Worm (Caenorhabditis elegans): ENCODE data around the gene decr-1.3.

Gene decr-1.3

ce11 chrII:8216433-8216832 lies 43.1 kb upstream of the decr-1.3 start, which contains the start of gene M110.3 (continued):
- TF ChIP-seq nhr-25 (tag; optimal IDR thresholded peaks at IDR 0.05) (peak; percentile 25), nhr-77 (tag; optimal IDR thresholded peaks at IDR 0.05) (no peak), ceh-16 (tag; optimal IDR thresholded peaks at IDR 0.05) (no peak), Y55F3AM.14 (GFP tag; optimal IDR thresholded peaks at IDR 0.05) (no peak), C34F6.9 (tag; optimal IDR thresholded peaks at IDR 0.05) (peak; percentile 84), lsy-2 (tag; optimal IDR thresholded peaks at IDR 0.05) (peak; percentile 25 to 86), skn-1 (tag; optimal IDR thresholded peaks at IDR 0.05) (no peak), alr-1 (tag; optimal IDR thresholded peaks at IDR 0.05) (no peak), ama-1 (optimal IDR thresholded peaks at IDR 0.05) (no peak), nhr-21 (tag; optimal IDR thresholded peaks at IDR 0.05) (no peak), sma-3 (GFP tag; optimal IDR thresholded peaks at IDR 0.05) (no peak)

ce11 chrII:8214367-8214766 lies 41.0 kb upstream of the decr-1.3 start, which contains the start of gene M110.10:
TSS of gene M110.10 (minus strand) at chrII:8214467.
- no peak for TF ChIP-seq nhr-77 (tag; optimal IDR thresholded peaks at IDR 0.05)
- TF ChIP-seq unc-62 (GFP tag; optimal IDR thresholded peaks at IDR 0.05), result no peak
- TF ChIP-seq ceh-82 (tag; optimal IDR thresholded peaks at IDR 0.05), result no peak
- TF ChIP-seq egl-27 (tag; optimal IDR thresholded peaks at IDR 0.05), result no peak
- no peak for TF ChIP-seq sma-9 (GFP tag; optimal IDR thresholded peaks at IDR 0.05)
- no peak for TF ChIP-seq sma-9 (tag; optimal IDR thresholded peaks at IDR 0.05)
- TF ChIP-seq blmp-1 (tag; optimal IDR thresholded peaks at IDR 0.05; ENCODE audit: insufficient read depth), result no peak
- TF ChIP-seq nhr-21 (tag; optimal IDR thresholded peaks at IDR 0.05), result no peak
- TF ChIP-seq sma-3 (GFP tag; optimal IDR thresholded peaks at IDR 0.05), result no peak
- no peak for TF ChIP-seq ztf-11 (tag; optimal IDR thresholded peaks at IDR 0.05)
- TF ChIP-seq lin-39 (tag; optimal IDR thresholded peaks at IDR 0.05), result no peak
- no peak for TF ChIP-seq nhr-25 (tag; optimal IDR thresholded peaks at IDR 0.05)
- no peak for TF ChIP-seq ceh-16 (tag; optimal IDR thresholded peaks at IDR 0.05)
- no peak for TF ChIP-seq ZK546.5 (tag; optimal IDR thresholded peaks at IDR 0.05)
- no peak for TF ChIP-seq F13H6.1 (tag; optimal IDR thresholded peaks at IDR 0.05)
- no peak for TF ChIP-seq nhr-6 (tag; optimal IDR thresholded peaks at IDR 0.05)

ce11 chrII:8212680-8213079 lies 39.3 kb upstream of the decr-1.3 start, which contains the start of gene twk-3:
TSS of gene twk-3 (minus strand) at chrII:8212780.
- no peak for TF ChIP-seq peb-1 (tag; optimal IDR thresholded peaks at IDR 0.05)
- TF ChIP-seq ztf-4 (tag; optimal IDR thresholded peaks at IDR 0.05), result no peak
- no peak for TF ChIP-seq mab-5 (tag; optimal IDR thresholded peaks at IDR 0.05)

- TF ChIP-seq mbf-1 (tag; optimal IDR thresholded peaks at IDR 0.05), result no peak
- TF ChIP-seq ama-1 (optimal IDR thresholded peaks at IDR 0.05), result no peak
- no peak for TF ChIP-seq fos-1 (tag; optimal IDR thresholded peaks at IDR 0.05)
- no peak for TF ChIP-seq R02D3.7 (tag; optimal IDR thresholded peaks at IDR 0.05)
- no peak for TF ChIP-seq Y55F3AM.14 (GFP tag; optimal IDR thresholded peaks at IDR 0.05)
- no peak for TF ChIP-seq snpc-4 (tag; optimal IDR thresholded peaks at IDR 0.05)
- TF ChIP-seq dmd-4 (tag; optimal IDR thresholded peaks at IDR 0.05), result no peak
- no peak for TF ChIP-seq nhr-129 (tag; optimal IDR thresholded peaks at IDR 0.05)
- no peak for TF ChIP-seq sem-4 (tag; optimal IDR thresholded peaks at IDR 0.05)
- TF ChIP-seq lin-11 (tag; optimal IDR thresholded peaks at IDR 0.05), result no peak
- TF ChIP-seq elt-1 (tag; optimal IDR thresholded peaks at IDR 0.05), result no peak
- TF ChIP-seq sma-9 (GFP tag; optimal IDR thresholded peaks at IDR 0.05), result no peak
- no peak for TF ChIP-seq sma-9 (tag; optimal IDR thresholded peaks at IDR 0.05)
- no peak for TF ChIP-seq alr-1 (tag; optimal IDR thresholded peaks at IDR 0.05)
- TF ChIP-seq nhr-77 (tag; optimal IDR thresholded peaks at IDR 0.05), result no peak
- no peak for TF ChIP-seq zag-1 (tag; optimal IDR thresholded peaks at IDR 0.05)
- TF ChIP-seq unc-62 (GFP tag; optimal IDR thresholded peaks at IDR 0.05), result no peak
- no peak for TF ChIP-seq F13H6.1 (tag; optimal IDR thresholded peaks at IDR 0.05)
- TF ChIP-seq ztf-4 (tag; optimal IDR thresholded peaks at IDR 0.05), result no peak
These were observed 36.1 kb upstream of the decr-1.3 start, which contains the start of gene M110.8 for ce11 chrII:8209476-8209875. TSS of gene M110.8 (minus strand) at chrII:8209576.

- TF ChIP-seq ceh-82 (tag; optimal IDR thresholded peaks at IDR 0.05) (no peak), fos-1 (tag; optimal IDR thresholded peaks at IDR 0.05) (peak; percentile 40), skn-1 (tag; optimal IDR thresholded peaks at IDR 0.05) (peak; percentile 70), nhr-25 (tag; optimal IDR thresholded peaks at IDR 0.05) (no peak)
These were observed 32.3 kb upstream of the decr-1.3 start for ce11 chrII:8205612-8206011.
